Fruit fly (Drosophila melanogaster): ENCODE measurements around the gene CG32603.

Gene CG32603

dm6 chrX:14184062-14184611 is at the start of gene CG32603:
TSS of gene CG32603 (plus strand) at chrX:14184561.
- TF ChIP-seq CTCF (optimal IDR thresholded peaks at IDR 0.05) (no peak), CG8478 (optimal IDR thresholded peaks at IDR 0.05) (no peak)

- TF ChIP-seq CG8478 (optimal IDR thresholded peaks at IDR 0.05), result no peak
These were observed 36.2 kb upstream of the CG32603 start for dm6 chrX:14148171-14148570.

- no peak for TF ChIP-seq CG8478 (optimal IDR thresholded peaks at IDR 0.05)
- TF ChIP-seq CTCF (optimal IDR thresholded peaks at IDR 0.05), result no peak
These were observed 35.0 kb upstream of the CG32603 start for dm6 chrX:14149312-14149711.

DNA sequence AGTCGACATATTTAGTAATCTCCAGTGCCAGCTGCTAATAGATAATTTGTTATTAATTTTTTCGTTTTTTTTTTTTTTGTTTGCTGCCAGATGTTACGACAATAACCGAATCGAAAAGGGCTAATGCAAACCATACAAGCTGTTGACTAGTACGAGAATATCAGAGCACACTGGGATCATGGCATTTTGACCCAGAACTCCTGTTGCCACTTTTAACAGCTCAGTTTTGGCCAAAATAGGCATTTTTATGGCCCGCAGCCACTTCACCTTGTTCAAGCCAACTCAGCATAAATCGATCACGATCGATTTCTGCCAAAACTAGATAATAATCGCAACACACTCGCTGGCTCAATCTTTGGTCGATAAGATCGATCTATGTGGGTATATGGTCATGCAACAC is 32.5 kb upstream of the CG32603 start, which contains the start of gene CG12479:
Gene CG12479 (minus strand): TSS at position 101 of the 400 bp plus-strand sequence.
- TF ChIP-seq CG8478 (optimal IDR thresholded peaks at IDR 0.05), result no peak
- no peak for TF ChIP-seq CTCF (optimal IDR thresholded peaks at IDR 0.05)

dm6 chrX:14153689-14154088 is 30.7 kb upstream of the CG32603 start:
- no peak for TF ChIP-seq CTCF (optimal IDR thresholded peaks at IDR 0.05)
- TF ChIP-seq CG8478 (optimal IDR thresholded peaks at IDR 0.05), result no peak

DNA sequence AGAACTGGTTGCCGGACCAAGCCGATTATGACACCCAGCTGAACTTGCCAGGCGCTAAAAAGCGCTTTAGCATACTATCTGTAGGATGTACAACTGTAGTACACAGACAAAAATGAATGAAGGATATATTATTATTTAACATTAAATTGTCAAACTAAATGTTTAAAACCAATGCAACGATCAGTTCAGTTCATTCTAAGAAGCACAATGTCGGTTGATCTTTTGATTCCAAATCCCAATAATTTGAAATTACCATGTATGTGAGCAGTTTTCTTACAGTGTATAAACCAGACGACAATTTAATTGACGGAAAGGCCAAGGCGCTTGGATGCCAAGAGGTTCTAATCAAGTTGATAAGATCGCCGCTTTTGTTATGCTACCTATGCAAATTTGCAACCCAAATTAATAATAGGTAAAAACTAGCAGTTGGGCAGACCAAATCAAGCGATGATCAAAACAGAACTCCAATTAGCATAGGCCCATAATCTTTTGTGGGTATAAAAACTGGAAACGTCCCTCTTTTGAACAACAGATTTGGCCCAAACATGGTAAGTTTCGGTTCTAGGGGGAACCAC is 15.2 kb upstream of the CG32603 start, which contains the start of gene CG12480:
Gene CG12480 (plus strand): TSS at position 525 of the 575 bp plus-strand sequence.
- TF ChIP-seq CTCF (optimal IDR thresholded peaks at IDR 0.05) (no peak), CG8478 (optimal IDR thresholded peaks at IDR 0.05) (no peak)

dm6 chrX:14172524-14172923 is 11.8 kb upstream of the CG32603 start, which contains the start of gene betaNACtes1:
TSS of gene betaNACtes1 (minus strand) at chrX:14172624.
- TF ChIP-seq CTCF (optimal IDR thresholded peaks at IDR 0.05), result no peak
- TF ChIP-seq CG8478 (optimal IDR thresholded peaks at IDR 0.05), result no peak

DNA sequence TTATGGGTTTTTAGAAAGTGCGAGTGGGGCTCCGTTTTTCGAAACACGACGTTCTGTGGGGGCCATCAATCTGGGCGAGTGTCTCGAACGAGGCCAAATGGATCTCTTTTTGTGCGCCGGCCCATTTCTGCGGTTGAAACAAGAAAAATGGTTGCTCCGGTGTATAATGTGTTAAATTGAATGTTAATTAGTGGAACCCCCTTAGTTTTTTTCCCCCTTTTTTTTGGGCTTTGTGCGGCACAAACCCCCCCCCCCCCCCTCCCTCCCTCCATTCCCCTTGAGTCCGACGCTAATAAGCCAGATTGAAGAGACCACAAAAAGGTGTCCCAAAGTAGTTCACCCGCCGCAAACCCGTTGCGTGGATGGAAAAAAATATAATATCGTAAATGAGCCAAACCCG is 10.7 kb upstream of the CG32603 start:
- TF ChIP-seq CG8478 (optimal IDR thresholded peaks at IDR 0.05) (no peak), CTCF (optimal IDR thresholded peaks at IDR 0.05) (no peak)

dm6 chrX:14174456-14174855 is 9.9 kb upstream of the CG32603 start, which contains the start of gene CG1368:
TSS of gene CG1368 (plus strand) at chrX:14174756.
- TF ChIP-seq CG8478 (optimal IDR thresholded peaks at IDR 0.05) (no peak), CTCF (optimal IDR thresholded peaks at IDR 0.05) (no peak)

- no peak for TF ChIP-seq CG8478 (optimal IDR thresholded peaks at IDR 0.05)
- TF ChIP-seq CTCF (optimal IDR thresholded peaks at IDR 0.05), result no peak
These were observed 8.7 kb upstream of the CG32603 start for dm6 chrX:14175663-14176062.

dm6 chrX:14176623-14177022 is 7.7 kb upstream of the CG32603 start, which contains the start of gene CG11581:
TSS of gene CG11581 (plus strand) at chrX:14176923.
- no peak for TF ChIP-seq CTCF (optimal IDR thresholded peaks at IDR 0.05)
- TF ChIP-seq CG8478 (optimal IDR thresholded peaks at IDR 0.05), result no peak

DNA sequence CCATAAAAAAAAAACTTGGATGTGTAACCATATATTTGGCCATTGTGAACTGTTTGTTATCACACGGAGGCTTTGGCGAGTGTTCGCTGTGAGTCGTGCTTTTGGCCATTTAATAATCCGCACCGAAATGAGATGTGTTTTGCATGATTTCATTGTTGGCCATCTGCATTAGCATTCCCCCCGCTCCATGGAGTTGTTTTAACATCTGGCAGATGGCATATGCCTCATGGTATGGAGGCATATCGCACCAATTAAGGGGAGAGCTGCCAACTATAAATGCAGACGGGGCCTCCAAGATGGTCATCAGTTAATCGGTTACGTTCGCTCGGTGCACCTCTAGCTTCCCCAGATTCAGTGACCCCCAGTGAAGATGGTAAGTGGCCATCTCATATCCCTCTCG is 3.6 kb upstream of the CG32603 start, which contains the start of gene CG11584:
Gene CG11584 (plus strand): TSS at position 301 of the 400 bp plus-strand sequence.
- TF ChIP-seq CTCF (optimal IDR thresholded peaks at IDR 0.05) (no peak), CG8478 (optimal IDR thresholded peaks at IDR 0.05) (no peak)

DNA sequence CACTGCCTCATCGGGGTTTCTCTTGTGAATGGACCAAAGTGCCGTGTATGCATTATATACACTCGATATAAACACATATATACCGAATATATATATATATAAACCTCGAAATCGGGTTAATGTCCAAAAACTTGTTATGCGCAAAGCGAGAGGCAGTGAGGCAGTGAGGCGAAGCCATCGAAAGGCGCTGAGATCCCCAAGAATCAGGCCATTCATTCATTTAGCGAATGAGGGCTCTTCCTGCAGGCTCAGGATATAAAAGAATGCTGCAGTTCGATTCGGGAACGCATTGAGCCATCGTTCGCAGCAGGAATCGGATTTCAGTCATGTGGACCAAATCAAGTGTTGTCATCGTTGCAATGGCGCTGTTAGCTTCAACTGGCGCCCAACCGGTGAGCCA is 2.6 kb downstream of the CG32603 start, which contains the start of gene CG12481:
Gene CG12481 (plus strand): TSS at position 301 of the 400 bp plus-strand sequence.
- no peak for TF ChIP-seq CG8478 (optimal IDR thresholded peaks at IDR 0.05)
- no peak for TF ChIP-seq CTCF (optimal IDR thresholded peaks at IDR 0.05)

DNA sequence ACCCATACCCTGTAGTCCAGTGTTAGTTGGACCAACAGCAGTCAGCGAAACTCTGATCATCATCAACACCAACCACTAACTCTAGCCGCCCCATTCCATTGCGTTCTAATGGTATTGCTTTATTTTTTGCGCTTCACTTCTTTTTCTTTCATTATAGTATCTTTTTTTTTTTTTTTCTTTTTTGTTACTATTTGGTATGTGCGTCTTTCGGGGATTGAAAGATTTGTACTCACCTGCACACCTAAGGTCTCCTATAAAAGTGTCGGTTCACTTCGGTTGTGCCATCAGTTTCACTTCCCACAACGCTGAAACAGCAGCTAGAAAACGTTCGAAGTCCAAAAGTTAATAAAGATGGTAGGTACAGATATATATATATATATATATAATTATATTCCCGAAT is 4.9 kb downstream of the CG32603 start, which contains the start of gene CG11585:
Gene CG11585 (plus strand): TSS at position 301 of the 400 bp plus-strand sequence.
- no peak for TF ChIP-seq CG8478 (optimal IDR thresholded peaks at IDR 0.05)
- TF ChIP-seq CTCF (optimal IDR thresholded peaks at IDR 0.05), result no peak

DNA sequence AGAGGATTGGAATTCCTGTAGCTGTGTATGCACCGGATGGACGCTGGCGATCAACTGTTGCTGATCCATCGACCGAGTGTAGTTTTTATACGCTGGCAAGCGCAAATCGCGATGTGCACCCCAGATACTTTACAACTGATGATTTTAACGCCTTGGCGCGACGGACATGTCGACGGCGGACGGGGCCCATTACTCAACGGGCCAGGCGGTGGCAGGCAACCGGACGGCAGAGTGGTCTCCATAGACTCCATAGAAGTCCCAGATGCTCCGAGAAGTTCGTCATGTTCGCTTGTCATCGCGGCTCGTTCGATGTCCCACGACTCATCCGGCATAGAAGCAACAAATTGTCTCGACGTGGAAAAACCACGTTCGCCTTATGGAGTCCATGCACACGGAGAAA is 7.6 kb downstream of the CG32603 start, which contains the start of gene CG13403:
Gene CG13403 (minus strand): TSS at position 101 of the 400 bp plus-strand sequence.
- TF ChIP-seq CTCF (optimal IDR thresholded peaks at IDR 0.05), result no peak
- no peak for TF ChIP-seq CG8478 (optimal IDR thresholded peaks at IDR 0.05)

DNA sequence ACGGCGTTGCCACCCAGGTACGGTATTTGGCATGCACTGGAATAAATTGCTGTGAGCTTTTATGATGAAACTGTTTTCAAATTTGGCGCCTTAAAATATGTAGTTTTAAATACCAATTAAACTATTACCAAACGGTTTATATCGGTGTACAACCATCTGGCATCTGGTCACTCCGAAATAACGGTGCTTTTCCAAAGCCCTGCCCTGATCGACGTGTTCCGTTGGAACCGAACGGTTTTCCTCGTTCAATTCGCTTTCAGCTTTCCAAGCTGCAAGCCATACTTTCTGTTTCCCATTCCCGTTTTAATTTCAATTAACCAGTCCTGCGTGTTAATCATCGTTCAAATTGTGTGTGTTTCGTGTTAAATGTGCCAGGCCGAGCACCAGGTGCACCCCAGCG is 8.7 kb downstream of the CG32603 start, which contains the start of gene yl:
Gene yl (plus strand): TSS at position 202 of the 400 bp plus-strand sequence.
- no peak for TF ChIP-seq CTCF (optimal IDR thresholded peaks at IDR 0.05)
- TF ChIP-seq CG8478 (optimal IDR thresholded peaks at IDR 0.05), result no peak

Data from S2 (cell line).